Worm (Caenorhabditis elegans): Measurements from ENCODE around the gene irld-67.

The irld-67 gene

DNA sequence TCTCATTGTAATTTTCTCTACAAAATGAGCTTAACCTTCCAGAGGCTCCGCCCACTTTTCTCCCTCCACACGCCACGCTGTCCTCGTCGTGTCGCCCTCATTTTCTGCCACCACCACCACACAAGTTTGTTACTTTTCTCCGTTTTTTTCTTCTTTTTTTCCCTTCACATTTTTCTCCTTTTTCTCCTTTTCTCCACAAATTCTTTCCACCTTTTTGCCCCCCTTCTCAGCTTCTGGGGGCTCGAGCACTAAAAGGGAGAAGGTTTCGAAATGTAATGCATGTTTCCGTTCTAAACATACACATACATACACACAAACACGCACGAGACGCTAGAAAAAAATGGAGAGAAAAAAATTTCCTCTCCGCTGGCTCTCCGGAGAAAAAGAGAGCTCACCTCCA lies 42.3 kb upstream of the irld-67 start, which contains the start of gene nhr-88 (continued):
- TF ChIP-seq ctbp-1 (GFP tag; IDR thresholded peaks at IDR 0.05) (0 out of 2 replicates have a peak, but pooled peaks have one; percentile 45), unc-62 (GFP tag; optimal IDR thresholded peaks at IDR 0.05 in 1 of 2) (peak in 1 of 2 experiments; percentile 43), unc-62 (tag; optimal IDR thresholded peaks at IDR 0.05) (no peak), zip-2 (tag; optimal IDR thresholded peaks at IDR 0.05) (no peak), dpl-1 (GFP tag; optimal IDR thresholded peaks at IDR 0.05) (no peak), snpc-1.2 (GFP tag; IDR thresholded peaks at IDR 0.05) (no peak), gei-8 (GFP tag; optimal IDR thresholded peaks at IDR 0.05) (no peak), dmd-6 (GFP tag; IDR thresholded peaks at IDR 0.05) (peak; percentile 14; the same call in 1 of the 2 replicates), ZK337.2 (GFP tag; IDR thresholded peaks at IDR 0.05) (no peak), nhr-48 (tag; optimal IDR thresholded peaks at IDR 0.05) (peak; percentile 2), spr-3 (GFP tag; optimal IDR thresholded peaks at IDR 0.05) (peak; percentile 8), set-16 (GFP tag; IDR thresholded peaks at IDR 0.05) (peak; percentile 13; the same call in 1 of the 2 replicates), aha-1 (tag) (no peak), lim-7 (GFP tag; IDR thresholded peaks at IDR 0.05) (no peak), ztf-7 (tag; optimal IDR thresholded peaks at IDR 0.05) (no peak), tra-1 (GFP tag; IDR thresholded peaks at IDR 0.05) (no peak), madf-5 (GFP tag; IDR thresholded peaks at IDR 0.05) (no peak), ceh-28 (tag; optimal IDR thresholded peaks at IDR 0.05) (no peak), jun-1 (tag; optimal IDR thresholded peaks at IDR 0.05) (no peak), sdz-12 (GFP tag; optimal IDR thresholded peaks at IDR 0.05) (peak; percentile 47), zfp-2 (tag; optimal IDR thresholded peaks at IDR 0.05) (no peak), aly-2 (tag; optimal IDR thresholded peaks at IDR 0.05) (no peak), mdt-29 (GFP tag; IDR thresholded peaks at IDR 0.05) (0 out of 2 replicates have a peak, but pooled peaks have one; percentile 14)

DNA sequence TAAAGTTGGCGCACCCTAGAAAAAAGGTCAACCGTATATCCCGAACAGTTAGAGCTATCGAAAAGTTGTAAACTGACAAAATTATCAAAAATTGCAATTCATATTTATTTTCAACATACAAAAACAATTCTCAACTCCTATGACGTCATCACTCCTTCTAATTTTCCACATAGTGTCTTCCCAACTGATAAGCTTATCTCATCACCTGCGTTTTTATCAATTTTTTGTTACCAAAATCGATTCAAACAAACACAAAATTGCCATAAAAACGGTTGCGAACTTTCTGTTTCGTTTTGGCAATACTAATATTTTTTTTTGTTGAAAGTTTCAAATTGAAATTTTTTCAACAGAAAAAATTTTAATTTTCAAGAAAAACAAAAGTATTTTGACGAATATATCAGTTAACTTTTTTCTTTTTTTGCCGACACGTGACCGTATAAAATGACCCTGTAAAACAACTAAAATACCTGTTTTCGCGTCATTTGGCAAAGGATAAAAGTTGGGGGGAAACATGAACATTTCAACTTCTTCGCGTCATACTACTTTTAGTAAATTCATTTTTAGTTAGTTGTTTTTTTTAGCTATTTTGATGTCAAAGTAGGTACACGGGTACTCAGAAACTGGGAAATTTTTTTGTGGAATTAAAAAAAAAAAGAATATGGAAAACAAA lies 41.4 kb upstream of the irld-67 start:
- TF ChIP-seq lim-7 (GFP tag; IDR thresholded peaks at IDR 0.05), result no peak
- no peak for TF ChIP-seq Y75B8A.6 (GFP tag; IDR thresholded peaks at IDR 0.05)
- no peak for TF ChIP-seq dmd-8 (GFP tag; IDR thresholded peaks at IDR 0.05)
- no peak for TF ChIP-seq lin-38 (GFP tag; IDR thresholded peaks at IDR 0.05)
- TF ChIP-seq lin-29 (GFP tag; IDR thresholded peaks at IDR 0.05), result no peak
- TF ChIP-seq mxl-2 (GFP tag; conservative IDR thresholded peaks at IDR 0.05), result no peak
- TF ChIP-seq vab-7 (GFP tag; IDR thresholded peaks at IDR 0.05), result no peak
- no peak for TF ChIP-seq zfp-3 (GFP tag; conservative IDR thresholded peaks at IDR 0.05)
- no peak for TF ChIP-seq ceh-82 (tag; optimal IDR thresholded peaks at IDR 0.05)
- TF ChIP-seq nhr-41 (GFP tag; IDR thresholded peaks at IDR 0.05), result no peak
- no peak for TF ChIP-seq nhr-25 (tag; optimal IDR thresholded peaks at IDR 0.05; ENCODE audit: borderline replicate concordance, insufficient read depth)
- TF ChIP-seq ztf-11 (tag; optimal IDR thresholded peaks at IDR 0.05), result no peak
- TF ChIP-seq snpc-4 (tag; optimal IDR thresholded peaks at IDR 0.05), result no peak
- no peak for TF ChIP-seq nhr-48 (tag; optimal IDR thresholded peaks at IDR 0.05)
- peak; percentile 77 for TF ChIP-seq hlh-11 (tag; optimal IDR thresholded peaks at IDR 0.05)
- no peak for TF ChIP-seq nhr-10 (tag; optimal IDR thresholded peaks at IDR 0.05)
- peak; percentile 18 for TF ChIP-seq hlh-30 (tag; optimal IDR thresholded peaks at IDR 0.05; ENCODE audit: insufficient read depth)
- TF ChIP-seq php-3 (GFP tag; IDR thresholded peaks at IDR 0.05), result peak; percentile 39; the same call in 1 of the 2 replicates
- TF ChIP-seq daf-19 (GFP tag; conservative IDR thresholded peaks at IDR 0.05), result no peak
- no peak for TF ChIP-seq zip-11 (GFP tag; IDR thresholded peaks at IDR 0.05)
- no peak for TF ChIP-seq daf-16 (GFP tag; optimal IDR thresholded peaks at IDR 0.05)
- TF ChIP-seq daf-16 (tag; optimal IDR thresholded peaks at IDR 0.05), result peak; percentile 84
- no peak for TF ChIP-seq lin-15B (tag; optimal IDR thresholded peaks at IDR 0.05)
- TF ChIP-seq gei-8 (GFP tag; optimal IDR thresholded peaks at IDR 0.05), result no peak
- no peak for TF ChIP-seq Y48G9A.11 (GFP tag; IDR thresholded peaks at IDR 0.05)
- no peak for TF ChIP-seq zfp-2 (tag; optimal IDR thresholded peaks at IDR 0.05)
- no peak for TF ChIP-seq snpc-1.2 (GFP tag; IDR thresholded peaks at IDR 0.05)
- no peak for TF ChIP-seq egl-43 (GFP tag; IDR thresholded peaks at IDR 0.05)
- no peak for TF ChIP-seq ceh-28 (tag; optimal IDR thresholded peaks at IDR 0.05)
- TF ChIP-seq nhr-102 (tag; optimal IDR thresholded peaks at IDR 0.05), result no peak
- no peak for TF ChIP-seq arid-1 (GFP tag; conservative IDR thresholded peaks at IDR 0.05)
- no peak for TF ChIP-seq skn-1 (tag; optimal IDR thresholded peaks at IDR 0.05)
- TF ChIP-seq dve-1 (tag; optimal IDR thresholded peaks at IDR 0.05; ENCODE audit: insufficient read depth), result peak; percentile 84
